Worm (Caenorhabditis elegans) whole organism, L4 larva: ENCODE data around the gene F53C3.1.

ENCODE experiments used
- F10B5.3 ChIP-seq: sonication (generic microtip); optimal IDR thresholded peaks from 2 replicates; lab custom pipeline; 2016; ENCODE audit warnings: mild to moderate bottlenecking, missing genetic modification characterization, missing compliant biosample characterization
- F49E8.2 ChIP-seq: sonication (generic microtip); optimal IDR thresholded peaks from 2 replicates; lab custom pipeline; 2016; ENCODE audit warnings: missing compliant biosample characterization, mild to moderate bottlenecking, missing genetic modification characterization, borderline replicate concordance
- R02D3.7 ChIP-seq: fragments of 150-350 bp; sonication (generic microtip); optimal IDR thresholded peaks from 3 replicates; lab custom pipeline; 2014; ENCODE audit warnings: missing biosample characterization, missing genetic modification characterization
- T20F7.1 ChIP-seq: fragments of 200-800 bp; sonication (Bioruptor generic); optimal IDR thresholded peaks from 2 replicates; lab custom pipeline; 2018; ENCODE audit warnings: mild to moderate bottlenecking, missing genetic modification characterization, missing compliant biosample characterization
- T26A8.4 ChIP-seq: fragments of 200-800 bp; sonication (Bioruptor generic); IDR thresholded peaks from 2 replicates; pipeline ENCODE4 v1.3.6; 2022; ENCODE audit warnings: missing genetic modification characterization, missing compliant biosample characterization
- Y105C5A.15 ChIP-seq: fragments of 200-800 bp; sonication (Bioruptor generic); IDR thresholded peaks from 2 replicates; pipeline ENCODE4 v1.3.6; 2022; ENCODE audit warnings: missing genetic modification characterization, missing compliant biosample characterization
- Y48G9A.11 ChIP-seq: fragments of 200-800 bp; sonication (Bioruptor generic); IDR thresholded peaks from 2 replicates; pipeline ENCODE4 v1.3.6; 2022; ENCODE audit warnings: missing genetic modification reagents, missing genetic modification characterization, missing compliant biosample characterization
- ZK337.2 ChIP-seq: fragments of 200-800 bp; sonication (Bioruptor generic); IDR thresholded peaks from 2 replicates; pipeline ENCODE4 v1.3.6; 2022; ENCODE audit warnings: missing genetic modification reagents, missing genetic modification characterization, missing compliant biosample characterization
- aha-1 ChIP-seq: fragments of 150-350 bp; peaks from one replicate; lab custom pipeline; 2014; ENCODE audit warnings: missing biosample characterization, missing genetic modification characterization
- aly-2 ChIP-seq: sonication (generic microtip); optimal IDR thresholded peaks from 2 replicates; lab custom pipeline; 2018; ENCODE audit warnings: missing biosample characterization, missing genetic modification characterization
- arid-1 ChIP-seq: fragments of 200-800 bp; sonication (Bioruptor generic); conservative IDR thresholded peaks from 2 replicates; pipeline ENCODE4 v1.3.6; 2022; ENCODE audit warnings: missing genetic modification reagents, missing genetic modification characterization, missing compliant biosample characterization
- attf-4 ChIP-seq: sonication (generic microtip); optimal IDR thresholded peaks from 3 replicates; lab custom pipeline; 2017; ENCODE audit warnings: missing biosample characterization, missing genetic modification characterization
- ceh-28 ChIP-seq: fragments of 150-350 bp; optimal IDR thresholded peaks from 2 replicates; lab custom pipeline; 2014; ENCODE audit warnings: missing biosample characterization, missing genetic modification reagents, missing genetic modification characterization
- ceh-32 ChIP-seq: sonication (generic microtip); optimal IDR thresholded peaks from 2 replicates; lab custom pipeline; 2016; ENCODE audit warnings: mild to moderate bottlenecking, missing genetic modification characterization, missing compliant biosample characterization; ENCODE audit not compliant: poor library complexity
- ceh-62 ChIP-seq: sonication (generic microtip); optimal IDR thresholded peaks from 2 replicates; lab custom pipeline; 2017; ENCODE audit warnings: missing biosample characterization, missing genetic modification characterization
- ceh-82 ChIP-seq: sonication (generic microtip); optimal IDR thresholded peaks from 2 replicates; lab custom pipeline; 2017; ENCODE audit warnings: missing biosample characterization, missing genetic modification characterization
- ces-1 ChIP-seq: fragments of 150-350 bp; sonication (generic microtip); optimal IDR thresholded peaks from 4 replicates; lab custom pipeline; 2014; ENCODE audit warnings: missing biosample characterization, missing genetic modification reagents, missing genetic modification characterization
- daf-8 ChIP-seq: fragments of 200-800 bp; sonication (Bioruptor generic); IDR thresholded peaks from 2 replicates; pipeline ENCODE4 v1.3.6; 2022; ENCODE audit warnings: missing genetic modification characterization, missing compliant biosample characterization
- dmd-9 ChIP-seq: fragments of 200-800 bp; sonication (Bioruptor generic); IDR thresholded peaks from 2 replicates; pipeline ENCODE4 v1.3.6; 2022; ENCODE audit warnings: missing genetic modification reagents, missing genetic modification characterization, missing compliant biosample characterization
- dpl-1 ChIP-seq: fragments of 150-350 bp; optimal IDR thresholded peaks from 2 replicates; lab custom pipeline; 2014; ENCODE audit warnings: missing biosample characterization, missing genetic modification reagents, missing genetic modification characterization
- fkh-10 ChIP-seq: fragments of 150-350 bp; optimal IDR thresholded peaks from 2 replicates; lab custom pipeline; 2014; ENCODE audit warnings: missing biosample characterization, missing genetic modification reagents, missing genetic modification characterization
- hlh-11 ChIP-seq: fragments of 200-800 bp; sonication (Bioruptor generic); optimal IDR thresholded peaks from 2 replicates; lab custom pipeline; 2018; ENCODE audit warnings: mild to moderate bottlenecking, missing genetic modification characterization, missing compliant biosample characterization
- hlh-30 ChIP-seq: sonication (generic microtip); optimal IDR thresholded peaks from 2 replicates; lab custom pipeline; 2017; ENCODE audit warnings: antibody characterized with exemption, mild to moderate bottlenecking, missing genetic modification characterization, missing compliant biosample characterization; ENCODE audit not compliant: insufficient read depth
- jun-1 ChIP-seq: fragments of 150-350 bp; optimal IDR thresholded peaks from 2 replicates; lab custom pipeline; 2014; ENCODE audit warnings: missing biosample characterization, missing genetic modification reagents, missing genetic modification characterization
- lin-1 ChIP-seq: fragments of 200-800 bp; sonication (Bioruptor generic); IDR thresholded peaks from 2 replicates; pipeline ENCODE4 v1.3.6; 2022; ENCODE audit warnings: missing genetic modification reagents, missing genetic modification characterization, missing compliant biosample characterization
- lin-13 ChIP-seq: fragments of 150-350 bp; optimal IDR thresholded peaks from 2 replicates; lab custom pipeline; 2014; ENCODE audit warnings: missing biosample characterization, missing genetic modification reagents, missing genetic modification characterization
- lin-15B ChIP-seq: fragments of 150-350 bp; sonication (generic microtip); optimal IDR thresholded peaks from 3 replicates; lab custom pipeline; 2014; ENCODE audit warnings: missing biosample characterization, missing genetic modification characterization
- mdl-1 ChIP-seq, 2 experiments: fragments of 150-350 bp in 1 of 2; sonication (generic microtip) in 1 of 2; optimal IDR thresholded peaks; 2 replicates each; lab custom pipeline; 2014 to 2017; ENCODE audit warnings: missing biosample characterization in 2 of 2, missing genetic modification characterization in 2 of 2
- mxl-3 ChIP-seq: fragments of 200-800 bp; sonication (Bioruptor generic); optimal IDR thresholded peaks from 2 replicates; lab custom pipeline; 2018; ENCODE audit warnings: mild to moderate bottlenecking, missing genetic modification characterization, missing compliant biosample characterization
- nhr-11 ChIP-seq: fragments of 150-350 bp; optimal IDR thresholded peaks from 2 replicates; lab custom pipeline; 2014; ENCODE audit warnings: missing biosample characterization, missing genetic modification characterization
- nhr-111 ChIP-seq: fragments of 200-800 bp; sonication (Bioruptor generic); optimal IDR thresholded peaks from 2 replicates; lab custom pipeline; 2018; ENCODE audit warnings: mild to moderate bottlenecking, missing genetic modification characterization, missing compliant biosample characterization
- nhr-237 ChIP-seq: sonication (generic microtip); optimal IDR thresholded peaks from 2 replicates; lab custom pipeline; 2017; ENCODE audit warnings: missing biosample characterization, missing genetic modification characterization
- nhr-41 ChIP-seq: fragments of 200-800 bp; sonication (Bioruptor generic); IDR thresholded peaks from 2 replicates; pipeline ENCODE4 v1.3.6; 2022; ENCODE audit warnings: missing genetic modification reagents, missing genetic modification characterization, missing compliant biosample characterization
- nhr-42 ChIP-seq: fragments of 200-800 bp; sonication (Bioruptor generic); IDR thresholded peaks from 2 replicates; pipeline ENCODE4 v1.3.6; 2022; ENCODE audit warnings: missing genetic modification characterization, missing compliant biosample characterization
- nhr-48 ChIP-seq: sonication (generic microtip); optimal IDR thresholded peaks from 2 replicates; lab custom pipeline; 2016; ENCODE audit warnings: mild to moderate bottlenecking, missing genetic modification characterization, missing compliant biosample characterization
- nhr-6 ChIP-seq: fragments of 150-350 bp; optimal IDR thresholded peaks from 2 replicates; lab custom pipeline; 2014; ENCODE audit warnings: missing biosample characterization, missing genetic modification characterization
- nhr-76 ChIP-seq: fragments of 150-350 bp; optimal IDR thresholded peaks from 2 replicates; lab custom pipeline; 2014; ENCODE audit warnings: missing biosample characterization, missing genetic modification characterization
- nhr-77 ChIP-seq: fragments of 150-350 bp; optimal IDR thresholded peaks from 2 replicates; lab custom pipeline; 2014; ENCODE audit warnings: missing biosample characterization, missing genetic modification characterization
- rbr-2 ChIP-seq: sonication (generic microtip); optimal IDR thresholded peaks from 2 replicates; lab custom pipeline; 2016; ENCODE audit warnings: missing genotype, missing genetic modification characterization, missing compliant biosample characterization
- sdz-12 ChIP-seq: fragments of 200-800 bp; sonication (Bioruptor generic); optimal IDR thresholded peaks from 2 replicates; lab custom pipeline; 2018; ENCODE audit warnings: mild to moderate bottlenecking, missing genetic modification characterization, missing compliant biosample characterization
- set-16 ChIP-seq: fragments of 200-800 bp; sonication (Bioruptor generic); IDR thresholded peaks from 2 replicates; pipeline ENCODE4 v1.3.6; 2022; ENCODE audit warnings: missing genetic modification reagents, missing genetic modification characterization, missing compliant biosample characterization
- skn-1 ChIP-seq: fragments of 150-350 bp; optimal IDR thresholded peaks from 2 replicates; lab custom pipeline; 2014; ENCODE audit warnings: missing biosample characterization, missing genetic modification characterization
- snpc-1.2 ChIP-seq: fragments of 200-800 bp; sonication (Bioruptor generic); IDR thresholded peaks from 2 replicates; pipeline ENCODE4 v1.3.6; 2022; ENCODE audit warnings: missing genetic modification reagents, missing genetic modification characterization, missing compliant biosample characterization
- snpc-4 ChIP-seq: fragments of 150-350 bp; optimal IDR thresholded peaks from 2 replicates; lab custom pipeline; 2014; ENCODE audit warnings: missing biosample characterization, missing genetic modification characterization
- tag-97 ChIP-seq: fragments of 200-800 bp; sonication (Bioruptor generic); IDR thresholded peaks from 2 replicates; pipeline ENCODE4 v1.3.6; 2022; ENCODE audit warnings: missing genetic modification characterization, missing compliant biosample characterization
- unc-39 ChIP-seq: sonication (generic microtip); optimal IDR thresholded peaks from 2 replicates; lab custom pipeline; 2017; ENCODE audit warnings: missing biosample characterization, missing genetic modification characterization
- unc-62 ChIP-seq, 3 experiments: fragments of 150-350 bp in 1 of 3; sonication (generic microtip); optimal IDR thresholded peaks in 2 of 3; peaks in 1 of 3; 1 replicate in 1 of 3; 2 replicates in 2 of 3; lab custom pipeline; 2014 to 2017; ENCODE audit warnings: missing biosample characterization in 3 of 3, missing genetic modification characterization in 3 of 3, missing genetic modification reagents in 3 of 3, missing genotype in 1 of 3
- vab-7 ChIP-seq: fragments of 200-800 bp; sonication (Bioruptor generic); IDR thresholded peaks from 2 replicates; pipeline ENCODE4 v1.3.6; 2022; ENCODE audit warnings: missing genetic modification reagents, missing genetic modification characterization, missing compliant biosample characterization
- zfp-2 ChIP-seq: sonication (generic microtip); optimal IDR thresholded peaks from 2 replicates; lab custom pipeline; 2016; ENCODE audit warnings: mild to moderate bottlenecking, missing genetic modification characterization, missing compliant biosample characterization
- zfp-3 ChIP-seq: fragments of 200-800 bp; sonication (Bioruptor generic); conservative IDR thresholded peaks from 2 replicates; pipeline ENCODE4 v1.3.6; 2022; ENCODE audit warnings: missing genetic modification reagents, missing genetic modification characterization, missing compliant biosample characterization
- zip-2 ChIP-seq: fragments of 150-350 bp; optimal IDR thresholded peaks from 2 replicates; lab custom pipeline; 2014; ENCODE audit warnings: missing biosample characterization, missing genetic modification characterization

Gene F53C3.1

DNA sequence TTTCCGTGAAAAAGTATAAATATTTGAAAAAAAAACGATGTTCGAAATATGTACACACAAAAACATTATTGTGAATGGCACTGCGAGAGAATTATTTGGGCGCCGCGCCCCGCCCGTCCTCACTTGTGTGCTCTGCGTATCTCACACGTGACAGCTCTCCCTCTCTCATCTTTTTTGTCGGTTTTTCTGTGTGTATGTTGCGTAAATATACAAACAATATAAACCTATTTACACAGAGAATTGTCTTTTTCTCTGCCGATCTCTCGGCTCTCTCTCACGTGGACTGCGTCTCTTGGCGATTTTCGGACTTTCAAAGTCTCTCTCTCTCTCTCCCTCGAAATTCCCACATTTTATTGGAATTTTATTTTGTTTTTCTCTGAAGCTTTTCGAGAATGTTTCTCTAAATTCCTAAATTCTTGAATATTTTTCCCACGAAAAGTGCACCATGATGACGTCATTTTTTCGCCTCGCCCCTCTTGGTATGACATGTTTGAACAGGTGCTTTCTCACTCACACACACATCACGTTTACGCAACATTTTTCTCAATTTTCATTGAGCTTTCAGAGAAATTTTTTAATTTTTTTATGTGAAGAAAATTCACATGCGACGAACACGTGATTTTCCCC is 47.0 kb downstream of the F53C3.1 start (continued):
- TF ChIP-seq nhr-41 (GFP tag; lab: Robert Waterston, UW): no peak
- peak; percentile 9 for TF ChIP-seq dpl-1
- TF ChIP-seq rbr-2 (tag; lab: Kevin White, UChicago): peak; percentile 74
- TF ChIP-seq zfp-2 (tag; lab: Kevin White, UChicago): no peak
- TF ChIP-seq tag-97 (GFP tag; lab: Robert Waterston, UW): no peak
- peak; percentile 19; the same call in 1 of the 2 replicates for TF ChIP-seq T26A8.4 (GFP tag; lab: Robert Waterston, UW)
- TF ChIP-seq skn-1 (tag; lab: Kevin White, UChicago): no peak
- TF ChIP-seq ceh-32 (tag; lab: Kevin White, UChicago): no peak
- no peak for TF ChIP-seq ceh-62 (tag; lab: Kevin White, UChicago)
- TF ChIP-seq nhr-111: no peak
- TF ChIP-seq unc-39 (tag; lab: Kevin White, UChicago): no peak
- peak; percentile 35; the same call in 1 of the 2 replicates for TF ChIP-seq set-16 (GFP tag; lab: Robert Waterston, UW)
- TF ChIP-seq aha-1: peak; percentile 94
- no peak for TF ChIP-seq T20F7.1 (GFP tag; lab: Kevin White, UChicago)
- TF ChIP-seq hlh-11 (tag; lab: Kevin White, UChicago): peak; percentile 92
- no peak for TF ChIP-seq arid-1 (GFP tag; lab: Robert Waterston, UW)
- peak; percentile 54 for TF ChIP-seq lin-13 (GFP tag; lab: Kevin White, UChicago)
- TF ChIP-seq nhr-6 (tag; lab: Kevin White, UChicago): peak; percentile 58
- TF ChIP-seq nhr-42: 0 out of 2 replicates have a peak, but pooled peaks have one; percentile 50
- peak; percentile 53 for TF ChIP-seq nhr-48 (tag; lab: Kevin White, UChicago)
- TF ChIP-seq jun-1 (tag; lab: Kevin White, UChicago): peak; percentile 14
- TF ChIP-seq zip-2 (tag; lab: Kevin White, UChicago): no peak
- 0 out of 2 replicates have a peak, but pooled peaks have one; percentile 13 for TF ChIP-seq lin-1 (GFP tag; lab: Robert Waterston, UW)
- TF ChIP-seq lin-15B (tag; lab: Kevin White, UChicago): no peak
- TF ChIP-seq daf-8: no peak
- no peak for TF ChIP-seq attf-4 (tag; lab: Kevin White, UChicago)
- TF ChIP-seq ces-1: peak; percentile 29
- no peak for TF ChIP-seq ZK337.2 (GFP tag; lab: Robert Waterston, UW)
- no peak for TF ChIP-seq R02D3.7 (tag; lab: Kevin White, UChicago)
- no peak for TF ChIP-seq snpc-1.2 (GFP tag; lab: Robert Waterston, UW)
- no peak for TF ChIP-seq ceh-28 (tag; lab: Kevin White, UChicago)
- TF ChIP-seq Y105C5A.15: no peak
- TF ChIP-seq mxl-3 (GFP tag; lab: Kevin White, UChicago): peak; percentile 59
- peak; percentile 38 for TF ChIP-seq nhr-77 (tag; lab: Kevin White, UChicago)
- TF ChIP-seq hlh-30 (tag; lab: Kevin White, UChicago): peak; percentile 95
- TF ChIP-seq dmd-9 (GFP tag; lab: Robert Waterston, UW): no peak
- no peak for TF ChIP-seq aly-2
- TF ChIP-seq vab-7 (GFP tag; lab: Robert Waterston, UW): 0 out of 2 replicates have a peak, but pooled peaks have one; percentile 29
- no peak for TF ChIP-seq unc-62 (GFP tag; optimal IDR thresholded peaks at IDR 0.05 in 1 of 2; lab: Kevin White, UChicago)
- TF ChIP-seq unc-62 (tag; optimal IDR thresholded peaks at IDR 0.05; lab: Kevin White, UChicago): no peak
- no peak for TF ChIP-seq ceh-82 (tag; lab: Kevin White, UChicago)
- TF ChIP-seq F10B5.3 (tag; lab: Kevin White, UChicago): no peak
- no peak for TF ChIP-seq F49E8.2 (tag; lab: Kevin White, UChicago)
- TF ChIP-seq fkh-10 (GFP tag; lab: Kevin White, UChicago): no peak
- TF ChIP-seq sdz-12: no peak
- TF ChIP-seq nhr-76 (tag; lab: Kevin White, UChicago): no peak
- no peak for TF ChIP-seq Y48G9A.11 (GFP tag; lab: Robert Waterston, UW)
- TF ChIP-seq snpc-4 (tag; lab: Kevin White, UChicago): no peak
- TF ChIP-seq nhr-11 (tag; lab: Kevin White, UChicago): peak; percentile 68
- TF ChIP-seq mdl-1 (tag; optimal IDR thresholded peaks at IDR 0.05; lab: Kevin White, UChicago): peak; percentile 66 to 97
- no peak for TF ChIP-seq zfp-3 (GFP tag; lab: Robert Waterston, UW)
- no peak for TF ChIP-seq nhr-237
